Worm (Caenorhabditis elegans): Measurements from ENCODE around the gene ucr-2.2.

The ucr-2.2 gene

ce11 chrX:15127338-15127737 lies 46.4 kb upstream of the ucr-2.2 start:
- TF ChIP-seq aly-2 (tag; optimal IDR thresholded peaks at IDR 0.05) (no peak), nhr-23 (tag; optimal IDR thresholded peaks at IDR 0.05) (no peak), peb-1 (tag; optimal IDR thresholded peaks at IDR 0.05) (no peak), zag-1 (tag; optimal IDR thresholded peaks at IDR 0.05) (no peak)

ce11 chrX:15128184-15128583 lies 45.5 kb upstream of the ucr-2.2 start:
- TF ChIP-seq nhr-12 (tag; optimal IDR thresholded peaks at IDR 0.05) (no peak), ZK546.5 (tag; optimal IDR thresholded peaks at IDR 0.05) (no peak), nhr-23 (tag; optimal IDR thresholded peaks at IDR 0.05) (no peak), C34F6.9 (tag; optimal IDR thresholded peaks at IDR 0.05) (peak; percentile 2)

- no peak for TF ChIP-seq elt-1 (tag; optimal IDR thresholded peaks at IDR 0.05)
- no peak for TF ChIP-seq unc-55 (GFP tag; optimal IDR thresholded peaks at IDR 0.05)
Observed at ce11 chrX:15132073-15132472, 41.6 kb upstream of the ucr-2.2 start.

ce11 chrX:15133180-15133579 lies 40.5 kb upstream of the ucr-2.2 start:
- TF ChIP-seq nhr-77 (tag; optimal IDR thresholded peaks at IDR 0.05) (no peak), nhr-11 (tag; optimal IDR thresholded peaks at IDR 0.05) (no peak), C34F6.9 (tag; optimal IDR thresholded peaks at IDR 0.05) (no peak), nhr-10 (tag; optimal IDR thresholded peaks at IDR 0.05) (no peak), nhr-6 (tag; optimal IDR thresholded peaks at IDR 0.05) (no peak), nhr-21 (tag; optimal IDR thresholded peaks at IDR 0.05) (no peak), sem-4 (tag; optimal IDR thresholded peaks at IDR 0.05) (no peak), sma-9 (GFP tag; optimal IDR thresholded peaks at IDR 0.05) (no peak), sma-9 (tag; optimal IDR thresholded peaks at IDR 0.05) (no peak), ztf-11 (tag; optimal IDR thresholded peaks at IDR 0.05) (no peak), R02D3.7 (tag; optimal IDR thresholded peaks at IDR 0.05) (no peak), F13H6.1 (tag; optimal IDR thresholded peaks at IDR 0.05) (no peak), peb-1 (tag; optimal IDR thresholded peaks at IDR 0.05) (no peak), ceh-16 (tag; optimal IDR thresholded peaks at IDR 0.05) (no peak), elt-3 (tag; optimal IDR thresholded peaks at IDR 0.05) (no peak), ztf-1 (GFP tag; conservative IDR thresholded peaks at IDR 0.05) (no peak), ama-1 (optimal IDR thresholded peaks at IDR 0.05) (no peak), alr-1 (tag; optimal IDR thresholded peaks at IDR 0.05) (no peak), ztf-4 (tag; optimal IDR thresholded peaks at IDR 0.05) (no peak), lin-39 (tag; optimal IDR thresholded peaks at IDR 0.05) (no peak), unc-55 (GFP tag; optimal IDR thresholded peaks at IDR 0.05) (no peak)

ce11 chrX:15134941-15135340 lies 38.8 kb upstream of the ucr-2.2 start:
- TF ChIP-seq lsy-2 (tag; optimal IDR thresholded peaks at IDR 0.05) (no peak), C34F6.9 (tag; optimal IDR thresholded peaks at IDR 0.05) (no peak), egl-27 (tag; optimal IDR thresholded peaks at IDR 0.05) (no peak), unc-55 (GFP tag; optimal IDR thresholded peaks at IDR 0.05) (no peak), nhr-77 (tag; optimal IDR thresholded peaks at IDR 0.05) (no peak), snpc-4 (tag; optimal IDR thresholded peaks at IDR 0.05) (no peak), ZK546.5 (tag; optimal IDR thresholded peaks at IDR 0.05) (no peak), mab-5 (tag; optimal IDR thresholded peaks at IDR 0.05) (no peak), skn-1 (tag; optimal IDR thresholded peaks at IDR 0.05) (no peak), zag-1 (tag; optimal IDR thresholded peaks at IDR 0.05) (no peak), nhr-11 (tag; optimal IDR thresholded peaks at IDR 0.05) (no peak), nhr-23 (tag; optimal IDR thresholded peaks at IDR 0.05) (no peak), gmeb-1 (tag; optimal IDR thresholded peaks at IDR 0.05) (no peak), ceh-82 (tag; optimal IDR thresholded peaks at IDR 0.05) (no peak), aly-2 (tag; optimal IDR thresholded peaks at IDR 0.05) (no peak), nhr-129 (tag; optimal IDR thresholded peaks at IDR 0.05) (no peak), mbf-1 (tag; optimal IDR thresholded peaks at IDR 0.05) (no peak), F13H6.1 (tag; optimal IDR thresholded peaks at IDR 0.05) (no peak), crh-2 (tag; optimal IDR thresholded peaks at IDR 0.05) (no peak)

Measured in whole organism, L2 larva.